Worm (Caenorhabditis elegans): ENCODE results near the gene him-14.
A peak's percentile ranks its signal among the peaks of the same experiment; 100 is the strongest.

Gene him-14

DNA sequence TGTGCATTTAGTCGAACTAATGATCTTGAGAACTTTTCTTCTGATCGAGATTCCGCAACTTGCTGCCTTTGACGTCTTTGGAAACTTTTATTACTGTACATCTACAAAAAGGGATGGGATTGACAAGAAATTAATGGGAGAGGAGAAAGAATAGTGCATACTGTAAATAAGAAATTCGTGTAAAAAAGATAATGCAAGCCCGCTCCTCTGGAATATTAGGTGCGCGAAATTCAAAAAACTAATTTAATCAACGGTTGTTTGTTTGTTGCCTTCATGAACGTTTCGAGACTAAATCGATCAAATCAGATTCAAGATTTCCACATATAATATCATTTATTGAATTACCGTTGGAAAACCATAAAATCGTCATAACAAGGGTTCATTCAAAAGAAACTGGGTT is at the start of gene him-14:
Gene him-14 (minus strand): TSS at position 101 of the 400 bp plus-strand sequence.
- no peak for TF ChIP-seq dao-5 (tag; optimal IDR thresholded peaks at IDR 0.05)
- no peak for TF ChIP-seq him-1 (tag; optimal IDR thresholded peaks at IDR 0.05)

DNA sequence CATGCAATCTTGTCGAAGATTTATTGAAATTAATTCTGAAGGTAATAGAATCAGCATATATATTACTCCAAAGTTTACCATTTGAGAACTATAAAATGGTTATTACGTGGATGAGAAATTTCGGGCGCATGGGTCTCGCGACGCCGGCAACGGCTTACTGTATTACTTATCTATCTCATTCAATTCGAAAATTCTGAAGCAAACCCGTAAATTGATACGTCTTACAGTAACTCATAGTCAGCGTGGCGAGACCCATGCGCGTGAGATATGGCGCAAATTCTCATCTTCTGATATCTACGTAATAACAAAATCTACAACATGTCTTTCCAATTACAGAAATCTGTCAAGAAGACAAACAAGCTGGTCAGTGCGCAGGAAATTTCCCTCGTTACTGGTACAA is 49.8 kb upstream of the him-14 start:
- TF ChIP-seq W03F9.2 (tag; optimal IDR thresholded peaks at IDR 0.05) (no peak), him-1 (tag; optimal IDR thresholded peaks at IDR 0.05) (no peak), dao-5 (tag; optimal IDR thresholded peaks at IDR 0.05) (no peak)

DNA sequence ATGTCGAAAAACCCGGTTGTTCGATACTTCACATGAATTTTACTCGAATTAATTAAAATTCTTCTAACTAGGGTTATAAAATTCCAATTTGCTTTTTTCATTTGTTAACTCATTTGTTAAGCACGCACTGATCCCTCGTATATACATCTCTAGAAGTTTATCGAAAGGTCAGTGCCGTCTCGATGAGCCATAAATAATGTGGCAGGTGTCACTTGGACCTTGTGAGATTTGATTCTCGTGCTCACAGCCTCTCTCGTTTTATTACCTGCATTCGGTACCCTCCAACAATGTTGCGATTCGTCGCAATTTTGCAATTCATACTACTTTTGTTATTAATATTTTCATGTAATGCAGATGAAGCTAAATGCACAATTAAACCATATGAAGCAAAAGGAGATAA is 46.6 kb upstream of the him-14 start, which contains the start of gene spon-1:
Gene spon-1 (plus strand): TSS at position 208 of the 400 bp plus-strand sequence.
- TF ChIP-seq dao-5 (tag; optimal IDR thresholded peaks at IDR 0.05) (no peak), W03F9.2 (tag; optimal IDR thresholded peaks at IDR 0.05) (no peak), him-1 (tag; optimal IDR thresholded peaks at IDR 0.05) (no peak)

DNA sequence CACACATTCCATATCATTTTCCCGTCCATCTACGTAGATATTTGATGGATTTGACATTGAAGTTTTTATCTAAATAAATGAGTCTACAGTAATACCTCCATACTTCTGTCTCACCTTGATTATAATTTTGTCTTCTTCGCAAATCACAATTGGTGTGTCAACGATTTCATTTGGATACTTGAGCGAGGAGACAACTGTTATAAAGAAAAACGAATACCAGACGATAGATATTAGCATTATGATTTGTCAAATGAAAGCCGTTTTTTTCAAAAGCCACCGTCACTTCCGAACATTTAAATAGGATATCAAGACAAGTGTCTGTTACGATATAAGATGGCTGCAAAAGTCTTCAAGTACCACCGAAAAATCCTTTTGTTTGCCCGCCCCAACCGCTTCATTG is 45.9 kb upstream of the him-14 start, which contains the start of gene cutl-5:
Gene cutl-5 (minus strand): TSS at position 269 of the 400 bp plus-strand sequence.
- no peak for TF ChIP-seq dao-5 (tag; optimal IDR thresholded peaks at IDR 0.05)
- no peak for TF ChIP-seq him-1 (tag; optimal IDR thresholded peaks at IDR 0.05)
- TF ChIP-seq W03F9.2 (tag; optimal IDR thresholded peaks at IDR 0.05) = no peak

DNA sequence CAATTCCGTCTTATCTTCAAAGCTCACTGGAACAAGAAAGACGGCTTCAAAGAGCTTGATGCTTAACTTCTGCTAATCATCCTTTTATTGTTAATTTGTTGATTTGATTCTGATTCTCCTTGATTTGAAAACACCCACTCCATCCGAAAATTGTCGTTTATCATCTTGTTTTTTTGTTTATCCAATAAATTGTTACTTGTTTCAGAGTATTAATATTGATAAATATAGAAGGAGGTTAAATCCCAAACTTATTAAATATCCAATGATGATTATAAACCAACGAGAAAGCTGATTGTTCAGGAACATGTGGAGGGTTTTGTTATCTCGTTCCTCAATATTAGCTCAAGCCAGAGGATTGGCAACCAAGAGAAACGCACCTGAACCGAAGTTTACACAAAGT is 43.0 kb upstream of the him-14 start, which contains the start of gene F10E7.6:
Gene F10E7.6 (plus strand): TSS at position 301 of the 400 bp plus-strand sequence.
- TF ChIP-seq him-1 (tag; optimal IDR thresholded peaks at IDR 0.05) (no peak), dao-5 (tag; optimal IDR thresholded peaks at IDR 0.05) (no peak), W03F9.2 (tag; optimal IDR thresholded peaks at IDR 0.05) (no peak)

DNA sequence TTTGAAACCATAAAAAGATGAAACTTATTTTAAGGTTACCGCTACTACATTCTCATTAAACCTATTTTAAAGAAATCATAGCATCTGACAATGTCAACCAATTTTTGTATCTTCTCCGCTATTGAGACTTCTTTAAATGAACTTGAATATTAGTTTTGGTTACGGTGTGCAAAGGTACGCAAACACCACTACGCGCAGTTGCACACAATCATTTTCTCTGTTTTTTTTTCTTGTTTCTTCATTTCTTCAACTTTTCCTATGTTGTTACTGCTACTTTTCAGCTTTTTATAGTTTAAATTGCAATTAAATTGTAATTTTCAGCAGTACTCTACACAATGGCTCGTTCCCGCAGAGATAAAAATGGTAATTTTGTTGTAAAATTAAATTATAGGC is 41.9 kb upstream of the him-14 start, which contains the start of gene F10E7.5:
Gene F10E7.5 (plus strand): TSS at position 322 of the 393 bp plus-strand sequence.
- peak; percentile 51 for TF ChIP-seq him-1 (tag; optimal IDR thresholded peaks at IDR 0.05)
- TF ChIP-seq dao-5 (tag; optimal IDR thresholded peaks at IDR 0.05) = no peak
- no peak for TF ChIP-seq W03F9.2 (tag; optimal IDR thresholded peaks at IDR 0.05)

DNA sequence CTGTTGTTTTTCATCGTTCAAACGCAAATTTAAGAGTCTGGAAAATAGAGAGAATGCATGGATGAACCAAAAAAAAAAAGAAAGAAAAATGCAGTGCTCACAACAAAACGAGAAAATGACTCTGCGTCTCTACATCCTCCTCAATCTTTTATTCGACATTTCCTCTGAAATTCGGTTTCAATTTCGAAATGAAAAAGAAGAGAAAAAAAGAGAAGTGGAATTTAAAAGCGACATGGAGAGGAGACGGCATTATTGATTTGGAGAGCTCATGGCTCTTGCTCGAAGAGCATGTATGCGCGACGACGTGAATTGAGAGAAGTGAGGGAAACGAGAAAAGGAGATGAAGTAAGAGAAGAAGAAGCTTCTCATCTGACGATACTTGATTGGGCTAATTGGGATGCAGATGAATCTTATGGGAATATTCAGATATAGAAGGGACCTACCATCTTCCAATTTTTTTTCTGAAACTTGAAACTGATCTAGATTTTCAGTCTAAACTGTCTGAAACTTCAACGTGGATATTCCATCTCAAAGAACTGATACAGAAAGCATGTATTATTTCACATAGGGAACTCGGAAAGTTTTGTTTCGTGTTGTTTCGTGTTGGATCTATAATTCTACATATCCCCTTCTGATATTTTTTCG is 41.4 kb upstream of the him-14 start:
- TF ChIP-seq him-1 (tag; optimal IDR thresholded peaks at IDR 0.05) (no peak), W03F9.2 (tag; optimal IDR thresholded peaks at IDR 0.05) (no peak), dao-5 (tag; optimal IDR thresholded peaks at IDR 0.05) (no peak)

DNA sequence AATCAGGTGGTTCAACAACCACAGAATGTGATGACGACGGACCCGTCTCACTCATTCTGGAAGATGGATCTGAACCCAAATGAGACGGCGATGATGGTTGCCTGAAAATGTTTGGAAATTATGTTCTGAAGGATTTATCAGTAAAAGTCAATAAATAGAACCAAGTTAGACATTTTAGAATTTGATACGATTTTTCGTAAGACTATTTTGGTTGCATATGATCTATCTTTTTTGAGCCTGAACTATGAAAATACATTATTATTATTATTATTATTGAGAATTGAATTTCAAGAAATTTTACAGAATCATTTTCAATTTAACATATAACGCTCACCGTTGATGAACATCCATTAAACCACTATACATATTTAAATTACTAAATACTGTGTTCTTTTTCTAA is 40.2 kb upstream of the him-14 start, which contains the start of gene F10E7.9:
Gene F10E7.9 (minus strand): TSS at position 101 of the 400 bp plus-strand sequence.
- TF ChIP-seq him-1 (tag; optimal IDR thresholded peaks at IDR 0.05) (no peak), dao-5 (tag; optimal IDR thresholded peaks at IDR 0.05) (no peak), W03F9.2 (tag; optimal IDR thresholded peaks at IDR 0.05) (no peak)

DNA sequence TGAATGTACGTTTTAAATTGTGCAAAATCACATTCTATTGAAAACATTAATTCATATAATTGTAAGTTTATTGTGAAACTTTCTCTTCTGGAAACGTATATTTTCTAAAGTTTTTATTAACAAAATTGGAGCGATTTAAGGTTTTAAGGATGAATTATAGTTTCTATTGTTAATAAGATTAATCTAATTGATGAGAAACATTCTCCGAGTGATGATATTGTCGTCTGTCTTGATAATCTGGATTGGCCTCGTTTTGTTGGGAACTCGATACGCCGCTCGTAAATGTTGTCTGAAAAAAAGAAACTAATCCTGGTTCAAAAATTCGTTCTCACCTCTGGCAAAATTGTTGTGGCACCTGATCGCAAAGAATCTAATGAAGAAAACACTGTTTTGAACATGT is 36.5 kb upstream of the him-14 start:
- TF ChIP-seq W03F9.2 (tag; optimal IDR thresholded peaks at IDR 0.05) (no peak), dao-5 (tag; optimal IDR thresholded peaks at IDR 0.05) (no peak), him-1 (tag; optimal IDR thresholded peaks at IDR 0.05) (no peak)

DNA sequence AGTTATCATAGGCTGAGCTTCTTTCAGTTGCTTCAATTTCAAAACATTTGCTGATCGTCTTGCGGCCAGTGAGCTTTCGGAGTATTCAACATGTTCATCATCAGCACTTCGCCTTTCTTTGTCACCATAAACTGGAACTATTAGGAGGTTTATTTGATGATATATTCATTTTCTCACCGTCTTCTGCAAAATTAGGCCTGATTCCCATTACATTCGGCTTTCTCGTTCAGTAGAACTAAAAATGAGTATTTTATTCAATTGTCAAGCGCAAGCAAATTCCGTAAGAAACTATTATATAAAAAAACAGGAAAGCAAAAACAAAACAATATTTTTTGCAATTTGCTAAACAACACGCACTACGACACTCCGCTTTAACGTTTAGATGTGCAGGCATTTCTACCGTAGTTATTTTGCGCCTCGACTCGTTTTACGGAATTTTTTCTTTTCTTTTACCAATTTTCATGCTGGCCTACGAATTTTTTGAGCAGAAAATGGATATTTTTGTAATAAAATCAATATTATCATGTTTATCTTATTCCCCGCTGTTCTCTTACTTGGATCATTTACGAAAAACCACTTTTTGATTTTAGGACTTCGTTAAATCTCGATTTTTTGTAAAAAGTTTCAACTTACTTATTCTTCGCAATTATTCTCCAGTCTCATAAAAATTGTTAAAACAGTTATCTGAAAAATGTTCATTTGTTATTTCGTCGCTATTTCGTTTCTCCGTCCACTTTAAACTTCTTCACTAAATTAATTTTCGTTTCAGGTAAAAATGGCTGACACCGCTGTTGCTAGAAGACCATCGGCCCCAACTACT is 35.2 kb upstream of the him-14 start, which contains the start of the genes farl-11 and rpl-33:
Gene farl-11 (minus strand): TSS at position 242 of the 820 bp plus-strand sequence.
Gene rpl-33 (plus strand): TSS at position 770 of the 820 bp plus-strand sequence.
- TF ChIP-seq him-1 (tag; optimal IDR thresholded peaks at IDR 0.05) (peak; percentile 37), W03F9.2 (tag; optimal IDR thresholded peaks at IDR 0.05) (peak; percentile 86), dao-5 (tag; optimal IDR thresholded peaks at IDR 0.05) (no peak)

DNA sequence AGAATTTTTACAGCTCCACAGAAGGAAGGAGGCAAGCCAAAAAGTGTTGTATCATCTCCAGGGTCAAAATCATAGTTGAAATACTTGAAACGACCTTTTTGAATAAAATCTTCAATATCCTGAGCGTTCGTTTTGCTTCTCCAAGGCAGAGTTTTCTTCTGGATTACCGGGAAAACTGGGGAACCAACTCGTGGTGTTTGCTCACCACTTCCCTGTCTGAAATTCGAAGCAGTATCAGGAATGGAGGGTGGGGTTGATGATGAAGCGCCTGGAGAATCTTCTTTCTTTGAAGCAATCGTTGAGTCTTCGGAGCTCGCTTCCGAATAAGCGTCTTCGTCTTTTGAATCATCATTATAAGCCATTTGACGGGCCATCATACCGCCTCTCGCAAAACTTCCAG is 33.3 kb upstream of the him-14 start:
- TF ChIP-seq dao-5 (tag; optimal IDR thresholded peaks at IDR 0.05) = no peak
- TF ChIP-seq W03F9.2 (tag; optimal IDR thresholded peaks at IDR 0.05) = no peak
- TF ChIP-seq him-1 (tag; optimal IDR thresholded peaks at IDR 0.05) = no peak

DNA sequence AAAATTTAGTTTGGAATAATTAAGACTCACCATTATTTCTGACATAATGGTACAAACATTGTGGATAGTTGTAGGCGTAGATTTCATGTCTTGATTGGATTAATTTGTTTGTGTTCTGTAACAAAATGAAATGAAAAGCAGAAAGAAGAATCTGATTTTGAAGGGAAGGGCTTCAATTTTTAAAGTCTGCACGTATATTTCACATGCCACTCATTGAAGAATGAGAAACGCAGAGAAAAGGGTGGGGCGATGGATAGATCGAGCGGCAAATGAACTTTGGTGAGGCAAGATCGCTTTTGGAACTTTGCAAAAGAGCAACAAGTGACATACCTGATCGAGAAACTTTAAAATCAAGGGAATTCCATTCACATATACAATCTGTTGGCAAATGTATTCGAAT is 32.5 kb upstream of the him-14 start:
- TF ChIP-seq dao-5 (tag; optimal IDR thresholded peaks at IDR 0.05) = no peak
- no peak for TF ChIP-seq W03F9.2 (tag; optimal IDR thresholded peaks at IDR 0.05)
- no peak for TF ChIP-seq him-1 (tag; optimal IDR thresholded peaks at IDR 0.05)

DNA sequence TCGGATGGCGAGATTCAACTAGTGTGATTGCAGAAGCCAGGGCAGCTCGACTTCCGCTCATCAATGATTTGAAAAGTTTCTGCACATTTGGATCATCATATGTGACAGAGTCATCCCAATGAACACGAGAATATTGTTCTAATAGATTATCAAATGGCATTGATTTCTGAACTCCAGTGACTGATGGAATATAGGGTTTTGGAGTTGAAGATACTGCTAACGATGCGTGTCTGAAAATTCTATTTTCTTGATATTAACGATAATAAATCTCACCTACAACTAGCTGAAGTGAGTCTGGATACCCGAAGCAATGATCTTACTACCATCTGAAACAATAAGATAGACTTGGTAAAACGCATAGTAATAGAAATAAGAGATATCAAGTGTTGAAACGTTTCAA is 31.1 kb upstream of the him-14 start, which contains the start of gene mmaa-1:
Gene mmaa-1 (minus strand): TSS at position 328 of the 400 bp plus-strand sequence.
- TF ChIP-seq W03F9.2 (tag; optimal IDR thresholded peaks at IDR 0.05) (no peak), him-1 (tag; optimal IDR thresholded peaks at IDR 0.05) (no peak), dao-5 (tag; optimal IDR thresholded peaks at IDR 0.05) (no peak)

DNA sequence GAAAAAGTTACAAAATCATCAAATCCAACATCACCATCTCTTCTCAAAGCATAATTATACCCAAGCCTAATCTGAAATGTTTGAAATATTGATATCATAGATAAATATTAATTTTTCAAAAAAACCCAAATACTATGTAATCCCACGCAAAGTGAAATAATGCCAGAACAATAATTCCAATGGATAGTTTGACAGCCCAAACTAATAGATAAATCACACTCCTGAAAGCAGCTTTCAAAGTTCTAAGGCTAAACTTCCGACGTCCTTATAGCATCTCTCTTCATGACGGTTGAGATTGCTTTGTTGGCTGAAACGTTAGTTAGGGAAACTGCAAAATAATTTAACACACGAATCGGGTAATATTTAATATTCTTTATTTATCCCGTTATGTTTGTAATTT is 29.5 kb upstream of the him-14 start:
- TF ChIP-seq W03F9.2 (tag; optimal IDR thresholded peaks at IDR 0.05) (no peak), him-1 (tag; optimal IDR thresholded peaks at IDR 0.05) (no peak), dao-5 (tag; optimal IDR thresholded peaks at IDR 0.05) (no peak)
